Fruit fly (Drosophila melanogaster): ENCODE results near the gene Vha13.

Vha13 gene

DNA sequence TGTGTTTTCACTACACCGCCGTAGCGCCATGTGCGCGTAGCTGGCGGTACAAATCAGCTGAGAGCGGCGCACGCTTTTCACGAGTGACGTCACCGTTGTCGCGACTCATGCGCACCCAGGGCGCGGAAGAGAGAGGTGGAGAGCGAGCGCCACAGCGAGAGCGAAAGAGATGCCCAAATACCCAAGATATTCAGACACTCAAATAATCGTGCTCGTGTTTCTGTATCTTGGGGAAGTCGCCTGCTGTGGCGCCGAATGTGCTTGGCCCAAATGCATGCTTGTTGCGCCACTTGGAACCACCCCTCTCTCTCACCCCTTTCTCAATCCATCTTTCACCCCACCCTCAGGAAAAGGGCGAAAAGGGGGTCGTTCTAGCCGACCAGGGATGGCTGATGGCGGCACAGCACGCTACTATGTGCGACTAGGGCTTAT lies 11.5 kb downstream of the Vha13 start, which contains the start of gene CG6231 (continued):
- TF ChIP-seq lilli (GFP tag; optimal IDR thresholded peaks at IDR 0.05) (no peak), schlank (tag; optimal IDR thresholded peaks at IDR 0.05) (no peak), CG32767 (GFP tag; IDR thresholded peaks at IDR 0.05) (peak; percentile 54; the same call in 1 of the 2 replicates), kay (GFP tag; optimal IDR thresholded peaks at IDR 0.05) (peak; percentile 8), chinmo (GFP tag; IDR thresholded peaks at IDR 0.05; ENCODE audit: partially characterized antibody) (peak; percentile 92; the same call in 3 of the 4 replicates), CG3995 (GFP tag; optimal IDR thresholded peaks at IDR 0.05) (no peak), CG3163 (GFP tag; optimal IDR thresholded peaks at IDR 0.05) (no peak), CG7963 (GFP tag; IDR thresholded peaks at IDR 0.05; ENCODE audit: partially characterized antibody) (0 out of 3 replicates have a peak, but pooled peaks have one; percentile 18), Hey (tag; optimal IDR thresholded peaks at IDR 0.05) (no peak), CG11723 (GFP tag; optimal IDR thresholded peaks at IDR 0.05) (no peak), lov (optimal IDR thresholded peaks at IDR 0.05) (no peak), lov (GFP tag; IDR thresholded peaks at IDR 0.05) (no peak), Gsc (GFP tag; IDR thresholded peaks at IDR 0.05) (no peak), CG17612 (GFP tag; IDR thresholded peaks at IDR 0.05) (no peak), CG13775 (GFP tag; optimal IDR thresholded peaks at IDR 0.05) (no peak), HLHmδ (GFP tag; optimal IDR thresholded peaks at IDR 0.05) (peak; percentile 9), CG10543 (GFP tag; optimal IDR thresholded peaks at IDR 0.05) (peak; percentile 33), E2f2 (GFP tag; IDR thresholded peaks at IDR 0.05) (peak; percentile 20; the same call in 1 of the 2 replicates), row (GFP tag; IDR thresholded peaks at IDR 0.05) (peak; percentile 33; the same call in 1 of the 3 replicates), Dbx (GFP tag; IDR thresholded peaks at IDR 0.05) (0 out of 3 replicates have a peak, but pooled peaks have one; percentile 10), HLH4C (GFP tag; IDR thresholded peaks at IDR 0.05; ENCODE audit: partially characterized antibody) (no peak), zf30C (GFP tag; optimal IDR thresholded peaks at IDR 0.05) (peak; percentile 18), cwo (GFP tag; optimal IDR thresholded peaks at IDR 0.05) (peak; percentile 80), CG15514 (GFP tag; optimal IDR thresholded peaks at IDR 0.05) (no peak), dati (GFP tag; IDR thresholded peaks at IDR 0.05) (no peak), Deaf1 (tag; optimal IDR thresholded peaks at IDR 0.05) (peak; percentile 87), unc-4 (GFP tag; IDR thresholded peaks at IDR 0.05; ENCODE audit: partially characterized antibody) (peak; percentile 48; the same call in 1 of the 2 replicates), Hr39 (optimal IDR thresholded peaks at IDR 0.05) (no peak), sima (GFP tag; optimal IDR thresholded peaks at IDR 0.05) (no peak), vvl (GFP tag; IDR thresholded peaks at IDR 0.05) (peak; percentile 46; the same call in 1 of the 2 replicates), BtbVII (GFP tag; optimal IDR thresholded peaks at IDR 0.05) (peak; percentile 94), Nf-YC (tag; optimal IDR thresholded peaks at IDR 0.05) (peak; percentile 11), CG10462 (GFP tag; optimal IDR thresholded peaks at IDR 0.05) (no peak), Scr (GFP tag; IDR thresholded peaks at IDR 0.05; ENCODE audit: partially characterized antibody) (no peak), ind (GFP tag; optimal IDR thresholded peaks at IDR 0.05) (no peak), Bdp1 (GFP tag; optimal IDR thresholded peaks at IDR 0.05) (no peak), rib (GFP tag; IDR thresholded peaks at IDR 0.05) (no peak), CoRest (tag; optimal IDR thresholded peaks at IDR 0.05) (no peak), CG30020 (tag; optimal IDR thresholded peaks at IDR 0.05) (no peak), HLH3B (GFP tag; IDR thresholded peaks at IDR 0.05) (peak; percentile 25; the same call in 1 of the 2 replicates), ab (GFP tag; optimal IDR thresholded peaks at IDR 0.05) (no peak), CrebB (tag; optimal IDR thresholded peaks at IDR 0.05) (no peak), CG11560 (tag; IDR thresholded peaks at IDR 0.05) (no peak), HHEX (GFP tag; optimal IDR thresholded peaks at IDR 0.05) (no peak), CG12942 (GFP tag; optimal IDR thresholded peaks at IDR 0.05) (no peak), Atf3 (GFP tag; optimal IDR thresholded peaks at IDR 0.05) (peak; percentile 67), Sox102F (GFP tag; optimal IDR thresholded peaks at IDR 0.05) (no peak), usp (GFP tag; optimal IDR thresholded peaks at IDR 0.05) (no peak), CG8290 (GFP tag; optimal IDR thresholded peaks at IDR 0.05) (no peak), CG8290 (tag; optimal IDR thresholded peaks at IDR 0.05) (peak in 1 of 2 experiments; percentile 41), shn (GFP tag; optimal IDR thresholded peaks at IDR 0.05) (no peak), Drgx (GFP tag; IDR thresholded peaks at IDR 0.05) (0 out of 2 replicates have a peak, but pooled peaks have one; percentile 45)
